Worm (Caenorhabditis elegans): ENCODE measurements around the gene W09D6.1.

The W09D6.1 gene

DNA sequence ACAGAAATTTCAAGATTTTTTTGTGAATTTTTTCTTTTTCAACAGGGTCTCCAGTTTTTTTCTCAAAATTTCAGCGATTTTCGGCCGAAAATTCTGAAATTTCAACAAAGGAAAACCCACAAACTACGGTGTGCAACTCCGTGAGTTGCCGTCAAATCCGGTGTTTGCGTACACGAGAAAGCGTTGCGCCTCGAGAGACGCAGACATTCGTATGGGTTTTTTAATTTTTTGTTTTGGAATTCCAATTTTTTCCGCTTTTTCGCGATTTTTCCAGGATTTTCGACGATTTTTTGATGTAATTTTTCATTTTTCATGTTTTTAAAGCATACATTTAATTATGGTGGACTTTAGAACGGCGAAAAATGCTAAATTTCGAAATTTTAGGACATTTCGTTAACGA lies 32.5 kb upstream of the W09D6.1 start:
- TF ChIP-seq snpc-1.3 (tag; optimal IDR thresholded peaks at IDR 0.05; ENCODE audit: insufficient read depth) (peak; percentile 91), xnd-1 (tag; optimal IDR thresholded peaks at IDR 0.05) (peak; percentile 64), tlf-1 (GFP tag; optimal IDR thresholded peaks at IDR 0.05) (peak; percentile 61), F23B12.7 (tag; optimal IDR thresholded peaks at IDR 0.05; ENCODE audit: insufficient read depth) (peak; percentile 75), attf-5 (GFP tag; optimal IDR thresholded peaks at IDR 0.05) (peak; percentile 34), snpc-3.4 (tag; optimal IDR thresholded peaks at IDR 0.05) (peak; percentile 90), attf-6 (GFP tag; IDR thresholded peaks at IDR 0.05) (0 out of 2 replicates have a peak, but pooled peaks have one; percentile 56), ztf-18 (tag; optimal IDR thresholded peaks at IDR 0.05) (no peak), rpc-1 (optimal IDR thresholded peaks at IDR 0.05) (no peak), rpc-1 (tag; optimal IDR thresholded peaks at IDR 0.05) (no peak), nhr-90 (tag; optimal IDR thresholded peaks at IDR 0.05) (no peak), nfyb-1 (GFP tag; IDR thresholded peaks at IDR 0.05) (no peak), hsf-1 (GFP tag; IDR thresholded peaks at IDR 0.05) (peak; percentile 64; the same call in 1 of the 2 replicates), ccch-3 (GFP tag; optimal IDR thresholded peaks at IDR 0.05) (no peak), egl-44 (GFP tag; IDR thresholded peaks at IDR 0.05) (no peak), K11D2.4 (GFP tag; IDR thresholded peaks at IDR 0.05) (no peak), ZK185.1 (tag; optimal IDR thresholded peaks at IDR 0.05; ENCODE audit: poor library complexity, severe bottlenecking) (no peak), Y95B8A.8 (GFP tag; IDR thresholded peaks at IDR 0.05) (peak; percentile 61; the same call in 1 of the 2 replicates), lsy-27 (tag; optimal IDR thresholded peaks at IDR 0.05; ENCODE audit: borderline replicate concordance, insufficient read depth) (no peak), nhr-179 (tag; optimal IDR thresholded peaks at IDR 0.05) (no peak), Y53G8AR.9 (GFP tag; conservative IDR thresholded peaks at IDR 0.05) (peak; percentile 90), T07F8.4 (tag; optimal IDR thresholded peaks at IDR 0.05) (no peak), madf-6 (GFP tag; IDR thresholded peaks at IDR 0.05) (peak; percentile 92), chd-7 (tag; optimal IDR thresholded peaks at IDR 0.05) (no peak), let-607 (tag; optimal IDR thresholded peaks at IDR 0.05) (no peak), F57C9.4 (tag; optimal IDR thresholded peaks at IDR 0.05) (no peak), egrh-3 (GFP tag; IDR thresholded peaks at IDR 0.05) (no peak), athp-1 (tag; optimal IDR thresholded peaks at IDR 0.05) (peak; percentile 27), tbp1 (GFP tag; optimal IDR thresholded peaks at IDR 0.05) (peak; percentile 64), hlh-12 (tag; optimal IDR thresholded peaks at IDR 0.05) (no peak), lin-54 (GFP tag; optimal IDR thresholded peaks at IDR 0.05) (peak; percentile 87), nfya-1 (tag; optimal IDR thresholded peaks at IDR 0.05; ENCODE audit: borderline replicate concordance, insufficient read depth) (no peak), somi-1 (GFP tag; optimal IDR thresholded peaks at IDR 0.05) (no peak), ama-1 (optimal IDR thresholded peaks at IDR 0.05) (no peak), ama-1 (GFP tag; optimal IDR thresholded peaks at IDR 0.05) (no peak), lag-1 (GFP tag; IDR thresholded peaks at IDR 0.05) (no peak), D2030.7 (GFP tag; IDR thresholded peaks at IDR 0.05) (peak; percentile 88), bed-1 (GFP tag; IDR thresholded peaks at IDR 0.05) (no peak), lin-40 (tag; optimal IDR thresholded peaks at IDR 0.05) (peak; percentile 56), rcor-1 (GFP tag; IDR thresholded peaks at IDR 0.05) (no peak; the same call in 1 of the 2 replicates), madf-3 (GFP tag; IDR thresholded peaks at IDR 0.05) (0 out of 2 replicates have a peak, but pooled peaks have one; percentile 52), efl-1 (GFP tag; optimal IDR thresholded peaks at IDR 0.05) (peak; percentile 70), him-1 (tag; optimal IDR thresholded peaks at IDR 0.05) (peak; percentile 36), bed-2 (GFP tag; IDR thresholded peaks at IDR 0.05) (no peak), Y56A3A.18 (GFP tag; IDR thresholded peaks at IDR 0.05) (no peak), F33H1.4 (GFP tag; IDR thresholded peaks at IDR 0.05) (peak; percentile 71), ceh-27 (GFP tag; optimal IDR thresholded peaks at IDR 0.05) (no peak), mel-28 (tag; optimal IDR thresholded peaks at IDR 0.05; ENCODE audit: borderline replicate concordance) (no peak), F39B2.1 (GFP tag; IDR thresholded peaks at IDR 0.05) (no peak)
